Worm (Caenorhabditis elegans) whole organism, L1 larva: ENCODE data around the gene add-1.

ENCODE experiments used
- aha-1 ChIP-seq: fragments of 150-350 bp; optimal IDR thresholded peaks from 2 replicates; lab custom pipeline; 2014; ENCODE audit warnings: missing biosample characterization, missing genetic modification characterization
- ceh-82 ChIP-seq, 3 experiments: fragments of 150-350 bp in 1 of 3; sonication (generic microtip) in 2 of 3; optimal IDR thresholded peaks; 2 replicates each; lab custom pipeline; 2014 to 2017; ENCODE audit warnings: missing biosample characterization in 3 of 3, missing genetic modification characterization in 3 of 3
- ceh-90 ChIP-seq: sonication (generic microtip); optimal IDR thresholded peaks from 2 replicates; lab custom pipeline; 2016; ENCODE audit warnings: missing genetic modification characterization, missing compliant biosample characterization
- efl-3 ChIP-seq: fragments of 200-800 bp; sonication (Bioruptor generic); optimal IDR thresholded peaks from 2 replicates; lab custom pipeline; 2018; ENCODE audit warnings: mild to moderate bottlenecking, missing genetic modification characterization, missing compliant biosample characterization
- irx-1 ChIP-seq: sonication (generic microtip); optimal IDR thresholded peaks from 2 replicates; lab custom pipeline; 2016; ENCODE audit warnings: missing genetic modification characterization, missing compliant biosample characterization
- lin-35 ChIP-seq, 2 experiments: fragments of 150-350 bp; optimal IDR thresholded peaks; 2 replicates each; lab custom pipeline; 2014; ENCODE audit warnings: missing biosample characterization in 2 of 2, missing genetic modification characterization in 2 of 2, missing genetic modification reagents in 2 of 2
- nhr-28 ChIP-seq: fragments of 150-350 bp; optimal IDR thresholded peaks from 2 replicates; lab custom pipeline; 2014; ENCODE audit warnings: missing biosample characterization, missing genetic modification characterization
- pag-3 ChIP-seq: sonication (generic microtip); optimal IDR thresholded peaks from 2 replicates; lab custom pipeline; 2017; ENCODE audit warnings: missing genetic modification characterization, mild to moderate bottlenecking, missing compliant biosample characterization, antibody characterized with exemption, borderline replicate concordance; ENCODE audit not compliant: insufficient read depth
- tbx-2 ChIP-seq: sonication (generic microtip); optimal IDR thresholded peaks from 2 replicates; lab custom pipeline; 2016; ENCODE audit warnings: missing genetic modification characterization, missing compliant biosample characterization
- ztf-11 ChIP-seq, 2 experiments: sonication (generic microtip); optimal IDR thresholded peaks; 2 replicates each; lab custom pipeline; 2016 to 2017; ENCODE audit warnings: missing genetic modification characterization in 2 of 2, missing biosample characterization in 1 of 2, missing compliant biosample characterization in 1 of 2

- TF ChIP-seq ceh-82 (tag; optimal IDR thresholded peaks at IDR 0.05; lab: Kevin White, UChicago) (no peak), irx-1 (tag; lab: Kevin White, UChicago) (no peak), lin-35 (GFP tag; optimal IDR thresholded peaks at IDR 0.05; lab: Kevin White, UChicago) (no peak), efl-3 (GFP tag; lab: Kevin White, UChicago) (no peak), tbx-2 (tag; lab: Kevin White, UChicago) (no peak), ztf-11 (tag; optimal IDR thresholded peaks at IDR 0.05; lab: Kevin White, UChicago) (no peak), pag-3 (tag; lab: Kevin White, UChicago) (no peak), ceh-90 (tag; lab: Kevin White, UChicago) (no peak), aha-1 (tag; lab: Kevin White, UChicago) (no peak), nhr-28 (tag; lab: Kevin White, UChicago) (no peak)
These were observed 42.5 kb upstream of the add-1 start for ce11 chrX:4902376-4902775.
